Fruit fly (Drosophila melanogaster): Measurements from ENCODE around the gene glec.
A peak's percentile ranks its signal among the peaks of the same experiment; 100 is the strongest.

glec gene

dm6 chr3R:21827453-21828039 is 28.5 kb downstream of the glec start (continued):
- TF ChIP-seq gem (tag; optimal IDR thresholded peaks at IDR 0.05) (peak; percentile 11), CG2199 (GFP tag; IDR thresholded peaks at IDR 0.05) (peak; percentile 49; the same call in 2 of the 3 replicates), otp (GFP tag; IDR thresholded peaks at IDR 0.05) (0 out of 3 replicates have a peak, but pooled peaks have one; percentile 11), BEAF-32 (GFP tag; optimal IDR thresholded peaks at IDR 0.05) (no peak), crol (GFP tag; IDR thresholded peaks at IDR 0.05) (peak; percentile 87; the same call in 1 of the 2 replicates), Sry-β (GFP tag; optimal IDR thresholded peaks at IDR 0.05) (no peak), phol (tag; optimal IDR thresholded peaks at IDR 0.05) (peak; percentile 20), so (GFP tag; IDR thresholded peaks at IDR 0.05) (no peak), bsh (GFP tag; optimal IDR thresholded peaks at IDR 0.05) (peak in 1 of 2 experiments; percentile 45), CG3726 (GFP tag; IDR thresholded peaks at IDR 0.05) (no peak), zen2 (GFP tag; IDR thresholded peaks at IDR 0.05; ENCODE audit: partially characterized antibody) (no peak), pros (GFP tag; optimal IDR thresholded peaks at IDR 0.05) (peak; percentile 43), Drgx (GFP tag; IDR thresholded peaks at IDR 0.05) (peak; percentile 34; the same call in 1 of the 2 replicates), Ets65A (GFP tag) (peak; percentile 11), Awh (GFP tag; IDR thresholded peaks at IDR 0.05) (no peak), fd3F (GFP tag; optimal IDR thresholded peaks at IDR 0.05) (no peak)

DNA sequence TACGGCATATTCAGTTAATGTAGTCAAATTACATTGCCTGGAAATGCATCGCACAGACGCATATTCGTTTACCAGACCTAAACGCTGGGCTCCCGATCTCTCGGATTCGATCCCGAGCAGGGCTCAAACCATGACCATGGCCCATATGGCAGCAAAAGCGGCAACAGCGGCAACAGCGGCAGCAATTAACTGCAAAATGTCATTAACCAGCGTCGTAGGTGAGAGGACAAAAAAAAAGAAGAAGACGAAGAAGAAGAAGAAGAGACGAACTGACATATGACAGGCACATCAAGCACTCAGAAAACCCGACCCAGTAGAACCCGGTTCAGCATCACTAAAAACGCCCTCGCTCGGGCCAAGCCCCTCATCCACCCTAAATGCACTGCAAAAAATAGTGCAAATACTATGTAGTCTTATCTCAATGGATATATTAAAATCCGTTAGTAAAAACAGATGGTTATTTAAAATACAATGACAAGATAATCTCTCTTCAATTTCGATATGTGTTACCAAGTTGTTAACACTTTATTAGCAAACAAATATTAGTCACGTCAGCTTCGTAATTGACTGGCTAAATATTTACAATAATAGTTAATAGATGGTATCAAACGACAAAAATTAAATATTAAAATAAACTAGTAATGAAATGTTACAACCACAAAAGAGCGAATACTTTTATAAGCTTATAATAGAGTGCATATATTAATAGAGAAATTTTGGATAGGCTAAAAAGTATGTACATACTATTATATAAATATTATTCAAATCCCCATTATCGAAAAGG is 30.1 kb downstream of the glec start:
- TF ChIP-seq CG10979 (tag; optimal IDR thresholded peaks at IDR 0.05) (peak; percentile 22), lola (GFP tag; optimal IDR thresholded peaks at IDR 0.05) (peak in 1 of 3 experiments; percentile 56), gsb (GFP tag; IDR thresholded peaks at IDR 0.05) (0 out of 2 replicates have a peak, but pooled peaks have one; percentile 23), ATbp (GFP tag; optimal IDR thresholded peaks at IDR 0.05) (no peak), dysf (GFP tag; IDR thresholded peaks at IDR 0.05) (no peak), CG12659 (GFP tag; optimal IDR thresholded peaks at IDR 0.05) (no peak), nerfin-2 (GFP tag; IDR thresholded peaks at IDR 0.05; ENCODE audit: partially characterized antibody) (no peak), lov (optimal IDR thresholded peaks at IDR 0.05) (no peak), lov (GFP tag; IDR thresholded peaks at IDR 0.05) (0 out of 3 replicates have a peak, but pooled peaks have one; percentile 44), wdn (GFP tag; IDR thresholded peaks at IDR 0.05) (no peak), Bdp1 (GFP tag; optimal IDR thresholded peaks at IDR 0.05) (no peak), h (optimal IDR thresholded peaks at IDR 0.05) (no peak), gt (GFP tag; IDR thresholded peaks at IDR 0.05) (no peak), CG15269 (tag; optimal IDR thresholded peaks at IDR 0.05) (no peak), CG7372 (GFP tag; IDR thresholded peaks at IDR 0.05) (no peak), CG3281 (GFP tag; optimal IDR thresholded peaks at IDR 0.05) (no peak), CG10274 (GFP tag; optimal IDR thresholded peaks at IDR 0.05) (no peak), zen (tag; optimal IDR thresholded peaks at IDR 0.05) (peak; percentile 75), CG9437 (GFP tag; optimal IDR thresholded peaks at IDR 0.05) (no peak), CG10267 (tag; optimal IDR thresholded peaks at IDR 0.05) (peak; percentile 20), HmgZ (tag; optimal IDR thresholded peaks at IDR 0.05) (no peak), ftz-f1 (GFP tag; optimal IDR thresholded peaks at IDR 0.05) (no peak), CG11093 (GFP tag; IDR thresholded peaks at IDR 0.05) (no peak), da (GFP tag; optimal IDR thresholded peaks at IDR 0.05) (no peak), org-1 (GFP tag; optimal IDR thresholded peaks at IDR 0.05) (no peak), CG11723 (GFP tag; optimal IDR thresholded peaks at IDR 0.05) (no peak), Scr (GFP tag; IDR thresholded peaks at IDR 0.05; ENCODE audit: partially characterized antibody) (no peak), CG18262 (tag; optimal IDR thresholded peaks at IDR 0.05) (peak; percentile 32), CG17385 (GFP tag; optimal IDR thresholded peaks at IDR 0.05) (peak; percentile 50), CG17361 (GFP tag; IDR thresholded peaks at IDR 0.05) (0 out of 3 replicates have a peak, but pooled peaks have one; percentile 39), CG31365 (tag; optimal IDR thresholded peaks at IDR 0.05) (no peak), CG8944 (GFP tag; optimal IDR thresholded peaks at IDR 0.05) (no peak)
